Worm (Caenorhabditis elegans) whole organism, midembryonic: ENCODE results near the gene C06A1.6.

Experiments
- T22C8.4 ChIP-seq: fragments of 200-800 bp; sonication (Bioruptor generic); IDR thresholded peaks from 2 replicates; pipeline ENCODE4 v1.3.6; 2022; ENCODE audit warnings: missing genetic modification characterization, missing compliant biosample characterization
- cog-1 ChIP-seq: sonication (generic microtip); optimal IDR thresholded peaks from 2 replicates; lab custom pipeline; 2016; ENCODE audit warnings: missing genetic modification characterization, missing compliant biosample characterization
- flt-1 ChIP-seq: fragments of 200-800 bp; sonication (Bioruptor generic); IDR thresholded peaks from 2 replicates; pipeline ENCODE4 v1.3.6; 2022; ENCODE audit warnings: missing genetic modification characterization, missing compliant biosample characterization
- klf-2 ChIP-seq: fragments of 200-800 bp; sonication (Bioruptor generic); conservative IDR thresholded peaks from 2 replicates; pipeline ENCODE4 v1.3.6; 2022; ENCODE audit warnings: missing genetic modification reagents, missing genetic modification characterization, missing compliant biosample characterization
- med-1 ChIP-seq: sonication (generic microtip); optimal IDR thresholded peaks from 2 replicates; lab custom pipeline; 2017; ENCODE audit warnings: missing genetic modification characterization, mild to moderate bottlenecking, missing compliant biosample characterization, antibody characterized with exemption, missing genetic modification reagents; ENCODE audit not compliant: insufficient read depth
- ref-1 ChIP-seq: fragments of 200-800 bp; sonication (Bioruptor generic); conservative IDR thresholded peaks from 2 replicates; pipeline ENCODE4 v1.3.6; 2022; ENCODE audit warnings: missing genetic modification reagents, missing genetic modification characterization, missing compliant biosample characterization
- tab-1 ChIP-seq: fragments of 200-800 bp; sonication (Bioruptor generic); IDR thresholded peaks from 2 replicates; pipeline ENCODE4 v1.3.6; 2022; ENCODE audit warnings: missing genetic modification characterization, missing compliant biosample characterization
- ztf-23 ChIP-seq: fragments of 200-800 bp; sonication (Bioruptor generic); IDR thresholded peaks from 2 replicates; pipeline ENCODE4 v1.3.6; 2022; ENCODE audit warnings: missing genetic modification reagents, missing genetic modification characterization, missing compliant biosample characterization
- ztf-29 ChIP-seq: fragments of 200-800 bp; sonication (Bioruptor generic); IDR thresholded peaks from 2 replicates; pipeline ENCODE4 v1.3.6; 2022; ENCODE audit warnings: missing genetic modification reagents, missing genetic modification characterization, missing compliant biosample characterization

The C06A1.6 gene

DNA sequence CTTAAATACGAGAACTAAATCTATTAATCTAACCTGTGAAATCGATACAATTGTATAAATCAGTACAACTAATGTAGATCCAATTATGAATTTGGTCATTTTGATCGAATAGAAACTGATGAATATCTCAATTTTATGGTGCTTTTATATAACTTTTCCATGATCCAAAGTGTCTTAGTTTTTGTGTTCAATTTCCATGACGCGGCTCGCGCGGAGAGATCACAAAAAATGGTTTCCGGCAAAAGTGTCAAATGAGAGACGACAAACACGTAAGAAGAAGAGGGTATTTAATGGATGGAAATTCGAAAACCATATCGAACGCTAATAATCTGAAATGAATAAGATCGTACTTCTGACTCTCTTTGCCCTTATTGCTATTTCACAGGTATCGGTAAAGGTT is at the start of gene C06A1.6, which contains the start of gene C06A1.7:
C06A1.6 (minus strand) TSS at position 101 of the 400 bp plus-strand sequence.
C06A1.7 (plus strand) TSS at position 314 of the 400 bp plus-strand sequence.
- TF ChIP-seq flt-1 (no peak), ztf-29 (GFP tag; lab: Robert Waterston, UW) (no peak), klf-2 (no peak), ztf-23 (GFP tag; lab: Robert Waterston, UW) (no peak), cog-1 (tag; lab: Kevin White, UChicago) (no peak), ref-1 (GFP tag; lab: Robert Waterston, UW) (no peak), med-1 (GFP tag; lab: Kevin White, UChicago) (no peak), T22C8.4 (GFP tag; lab: Robert Waterston, UW) (no peak), tab-1 (no peak)

DNA sequence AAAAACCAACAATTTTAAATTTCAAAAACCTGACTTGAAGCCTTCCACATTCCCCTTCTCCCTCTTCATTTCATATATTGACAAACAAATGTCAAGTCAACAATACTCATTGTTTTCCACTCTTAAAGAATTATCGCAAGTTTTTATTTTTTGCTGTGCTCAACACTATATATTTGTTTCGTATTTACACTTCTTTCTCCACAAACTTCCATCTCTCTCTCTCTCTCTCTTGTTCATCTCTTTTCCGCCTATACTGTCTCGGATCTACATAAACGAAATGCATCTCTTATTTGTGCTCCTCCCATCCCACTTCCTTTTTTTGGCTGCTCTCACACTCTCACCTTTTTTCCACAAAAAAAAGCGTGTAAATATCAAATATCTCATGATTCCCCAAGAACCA is 48.3 kb upstream of the C06A1.6 start, which contains the start of gene C14A4.12:
C14A4.12 (plus strand) TSS at position 301 of the 400 bp plus-strand sequence.
- no peak for TF ChIP-seq ztf-23 (GFP tag; lab: Robert Waterston, UW)
- no peak for TF ChIP-seq klf-2
- no peak for TF ChIP-seq T22C8.4 (GFP tag; lab: Robert Waterston, UW)

ce11 chrII:10608821-10609220 is 44.3 kb upstream of the C06A1.6 start:
- no peak for TF ChIP-seq tab-1
- TF ChIP-seq cog-1 (tag; lab: Kevin White, UChicago) = no peak
- TF ChIP-seq klf-2 = no peak
- no peak for TF ChIP-seq ref-1 (GFP tag; lab: Robert Waterston, UW)
- no peak for TF ChIP-seq ztf-23 (GFP tag; lab: Robert Waterston, UW)
- TF ChIP-seq ztf-29 (GFP tag; lab: Robert Waterston, UW) = no peak
- no peak for TF ChIP-seq flt-1
- TF ChIP-seq med-1 (GFP tag; lab: Kevin White, UChicago) = no peak
- TF ChIP-seq T22C8.4 (GFP tag; lab: Robert Waterston, UW) = no peak

- no peak for TF ChIP-seq med-1 (GFP tag; lab: Kevin White, UChicago)
- TF ChIP-seq ztf-29 (GFP tag; lab: Robert Waterston, UW) = no peak
- TF ChIP-seq klf-2 = no peak
- TF ChIP-seq flt-1 = no peak
- TF ChIP-seq tab-1 = no peak
- no peak for TF ChIP-seq cog-1 (tag; lab: Kevin White, UChicago)
- TF ChIP-seq ref-1 (GFP tag; lab: Robert Waterston, UW) = no peak
- no peak for TF ChIP-seq ztf-23 (GFP tag; lab: Robert Waterston, UW)
- TF ChIP-seq T22C8.4 (GFP tag; lab: Robert Waterston, UW) = no peak
These were observed 42.9 kb upstream of the C06A1.6 start, which contains the start of gene ccm-3 for ce11 chrII:10607238-10607961. TSS of gene ccm-3 (minus strand) at chrII:10607275.

ce11 chrII:10605512-10605911 is 41.0 kb upstream of the C06A1.6 start, which contains the start of gene taf-13:
TSS of gene taf-13 (minus strand) at chrII:10605612.
- TF ChIP-seq T22C8.4 (GFP tag; lab: Robert Waterston, UW) (no peak), med-1 (GFP tag; lab: Kevin White, UChicago) (no peak), ref-1 (GFP tag; lab: Robert Waterston, UW) (no peak), tab-1 (no peak), ztf-23 (GFP tag; lab: Robert Waterston, UW) (no peak), flt-1 (no peak), klf-2 (no peak)

- TF ChIP-seq ref-1 (GFP tag; lab: Robert Waterston, UW) (no peak), ztf-29 (GFP tag; lab: Robert Waterston, UW) (no peak), tab-1 (no peak), T22C8.4 (GFP tag; lab: Robert Waterston, UW) (no peak), cog-1 (tag; lab: Kevin White, UChicago) (no peak), klf-2 (no peak), med-1 (GFP tag; lab: Kevin White, UChicago) (no peak), ztf-23 (GFP tag; lab: Robert Waterston, UW) (no peak), flt-1 (no peak)
These were observed 39.1 kb upstream of the C06A1.6 start for ce11 chrII:10603560-10603959.

- TF ChIP-seq cog-1 (tag; lab: Kevin White, UChicago) = no peak
- no peak for TF ChIP-seq klf-2
- no peak for TF ChIP-seq ref-1 (GFP tag; lab: Robert Waterston, UW)
- TF ChIP-seq ztf-23 (GFP tag; lab: Robert Waterston, UW) = no peak
- no peak for TF ChIP-seq T22C8.4 (GFP tag; lab: Robert Waterston, UW)
- TF ChIP-seq tab-1 = no peak
- no peak for TF ChIP-seq ztf-29 (GFP tag; lab: Robert Waterston, UW)
- no peak for TF ChIP-seq med-1 (GFP tag; lab: Kevin White, UChicago)
- no peak for TF ChIP-seq flt-1
These were observed 37.7 kb upstream of the C06A1.6 start, which contains the start of gene srv-2 for ce11 chrII:10602184-10602583. TSS of gene srv-2 (minus strand) at chrII:10602284.

DNA sequence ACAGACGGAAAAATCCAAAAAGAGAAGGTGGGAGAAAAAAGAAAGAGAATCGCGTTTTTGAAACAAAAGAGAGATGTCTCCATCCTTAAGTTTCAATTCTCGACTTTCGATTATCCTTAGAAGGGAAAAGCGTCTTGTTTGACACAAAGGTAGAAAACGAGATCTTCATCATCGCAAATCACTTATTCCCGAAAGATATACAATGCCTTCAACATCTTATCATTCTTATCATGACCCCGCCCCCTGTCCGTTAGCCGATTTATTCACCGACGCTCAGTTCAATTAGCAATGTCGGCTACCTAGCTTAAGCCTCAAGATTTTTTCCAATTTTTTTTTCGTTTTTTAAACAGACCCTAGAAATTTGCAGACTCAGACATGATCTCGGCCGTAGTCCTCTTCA is 34.5 kb upstream of the C06A1.6 start, which contains the start of gene C14A4.9:
C14A4.9 (plus strand) TSS at position 368 of the 400 bp plus-strand sequence.
- TF ChIP-seq klf-2 = no peak

ce11 chrII:10598039-10598438 is 33.6 kb upstream of the C06A1.6 start, which contains the start of gene C14A4.8:
TSS of gene C14A4.8 (minus strand) at chrII:10598139.
- TF ChIP-seq med-1 (GFP tag; lab: Kevin White, UChicago) (no peak), klf-2 (no peak), cog-1 (tag; lab: Kevin White, UChicago) (no peak), T22C8.4 (GFP tag; lab: Robert Waterston, UW) (no peak), flt-1 (no peak), ztf-23 (GFP tag; lab: Robert Waterston, UW) (no peak), ztf-29 (GFP tag; lab: Robert Waterston, UW) (no peak), tab-1 (no peak), ref-1 (GFP tag; lab: Robert Waterston, UW) (no peak)

DNA sequence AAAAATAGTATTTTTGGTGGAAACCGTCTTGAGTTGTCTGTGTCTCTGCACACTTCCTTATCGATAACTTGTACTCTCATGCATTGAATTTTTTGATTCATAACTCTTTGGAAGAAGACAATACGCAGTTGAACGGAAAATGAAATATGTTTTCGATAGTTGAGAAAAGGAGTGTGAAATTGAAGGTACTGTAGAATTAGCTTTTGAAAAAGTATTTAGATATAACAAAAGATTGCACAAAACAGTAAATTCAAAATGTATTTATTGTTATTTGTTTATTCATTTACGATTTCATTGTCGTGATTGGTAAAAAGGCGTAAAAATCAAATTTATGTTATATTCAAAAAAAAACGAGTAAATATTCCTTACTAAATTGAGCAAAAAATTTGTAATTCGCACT is 32.0 kb upstream of the C06A1.6 start, which contains the start of gene C14A4.7:
C14A4.7 (minus strand) TSS at position 101 of the 400 bp plus-strand sequence.
- no peak for TF ChIP-seq flt-1
- TF ChIP-seq ztf-29 (GFP tag; lab: Robert Waterston, UW) = no peak
- no peak for TF ChIP-seq klf-2
- TF ChIP-seq med-1 (GFP tag; lab: Kevin White, UChicago) = no peak
- TF ChIP-seq ztf-23 (GFP tag; lab: Robert Waterston, UW) = no peak
- no peak for TF ChIP-seq tab-1
- no peak for TF ChIP-seq cog-1 (tag; lab: Kevin White, UChicago)
- no peak for TF ChIP-seq ref-1 (GFP tag; lab: Robert Waterston, UW)
- no peak for TF ChIP-seq T22C8.4 (GFP tag; lab: Robert Waterston, UW)
